Fruit fly (Drosophila melanogaster) whole organism, adult: Measurements from ENCODE around the gene CG9302.

Experiments
- CG12768 ChIP-seq: fragments of 200-800 bp; sonication (Bioruptor generic); optimal IDR thresholded peaks from 2 replicates; lab custom pipeline; 2017; ENCODE audit warnings: missing biosample characterization, missing genetic modification characterization, mild to moderate bottlenecking, moderate library complexity, missing genetic modification reagents
- CG33017 ChIP-seq: fragments of 200-800 bp; sonication (Bioruptor generic); optimal IDR thresholded peaks from 2 replicates; lab custom pipeline; 2018; ENCODE audit warnings: missing biosample characterization, mild to moderate bottlenecking, missing genetic modification characterization, moderate library complexity
- CG7101 ChIP-seq: fragments of 200-800 bp; sonication (Bioruptor generic); optimal IDR thresholded peaks from 2 replicates; lab custom pipeline; 2018; ENCODE audit warnings: missing biosample characterization, mild to moderate bottlenecking, missing genetic modification characterization, moderate library complexity
- Crg-1 ChIP-seq: fragments of 200-800 bp; sonication (Bioruptor generic); optimal IDR thresholded peaks from 2 replicates; lab custom pipeline; 2016; ENCODE audit warnings: missing biosample characterization, missing genetic modification characterization
- bab1 ChIP-seq: fragments of 200-800 bp; sonication (Bioruptor generic); optimal IDR thresholded peaks from 3 replicates; lab custom pipeline; 2019; ENCODE audit warnings: missing biosample characterization, mild to moderate bottlenecking, missing genetic modification characterization, moderate library complexity
- kay ChIP-seq: fragments of 200-800 bp; sonication (Bioruptor generic); peaks from one replicate; lab custom pipeline; 2016; ENCODE audit warnings: missing biosample characterization, missing genetic modification characterization, borderline replicate concordance
- pad ChIP-seq: fragments of 200-800 bp; sonication (Bioruptor generic); optimal IDR thresholded peaks from 3 replicates; lab custom pipeline; 2017; ENCODE audit warnings: missing biosample characterization, missing genetic modification characterization, mild to moderate bottlenecking, moderate library complexity, missing genetic modification reagents
- toe ChIP-seq: fragments of 200-800 bp; sonication (Bioruptor generic); optimal IDR thresholded peaks from 2 replicates; lab custom pipeline; 2016; ENCODE audit warnings: missing biosample characterization, missing genetic modification characterization

DNA sequence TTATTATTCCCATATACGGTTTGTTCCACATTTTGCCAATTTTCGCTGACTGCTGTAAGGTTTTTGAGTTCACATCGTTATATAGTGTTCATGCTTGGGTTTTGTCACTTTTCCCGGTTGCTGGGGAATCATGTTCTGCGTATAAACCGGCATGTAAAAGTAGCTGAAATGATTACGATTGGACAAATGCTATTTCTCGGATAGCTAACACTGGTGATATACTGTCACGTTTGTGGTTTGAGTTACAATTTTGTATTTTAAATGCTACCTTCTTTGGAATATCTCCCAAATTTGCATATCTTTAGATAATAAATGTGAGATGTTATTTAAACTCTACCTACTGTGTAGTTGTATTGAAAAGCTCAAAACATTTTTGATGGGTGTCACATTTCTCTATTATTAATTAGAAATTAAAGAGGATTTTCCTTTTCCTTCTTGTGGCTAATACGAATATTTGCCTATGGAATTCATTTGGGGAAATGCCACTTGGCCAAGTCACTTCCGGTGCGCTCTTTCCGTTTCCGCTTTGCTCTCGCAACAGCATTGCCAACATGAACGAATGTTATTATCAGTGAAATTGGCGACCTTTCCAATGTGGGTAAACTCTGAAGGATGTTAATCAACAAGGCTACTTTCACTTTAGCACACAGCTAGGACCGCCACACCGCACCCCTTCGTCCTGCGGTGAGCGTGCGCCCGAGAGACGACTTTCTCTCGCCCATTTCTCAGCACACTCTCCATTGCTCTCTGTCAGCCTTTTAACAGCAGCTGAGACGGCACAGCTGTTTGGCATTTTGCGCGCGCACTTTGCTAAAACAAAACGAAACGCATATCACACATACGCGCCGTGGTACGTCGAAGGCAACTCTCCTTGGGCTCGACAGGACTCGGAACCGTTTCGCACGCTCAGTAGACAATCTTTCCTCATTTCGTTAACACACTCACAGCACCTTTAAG is 36.5 kb upstream of the CG9302 start, which contains the start of the genes CG16956, CG42784 and CG43850:
- TF ChIP-seq bab1: no peak
- no peak for TF ChIP-seq pad (GFP tag; lab: Kevin White, UChicago)
- no peak for TF ChIP-seq toe
- no peak for TF ChIP-seq CG7101 (tag; lab: Kevin White, UChicago)
- TF ChIP-seq CG33017 (tag; lab: Kevin White, UChicago): no peak
- no peak for TF ChIP-seq kay (GFP tag; lab: Kevin White, UChicago)
- TF ChIP-seq CG12768 (GFP tag; lab: Kevin White, UChicago): no peak
- no peak for TF ChIP-seq Crg-1 (GFP tag; lab: Kevin White, UChicago)
